Fruit fly (Drosophila melanogaster) whole organism, embryonic: ENCODE measurements around the gene Nle.

Source experiments
- Bgb ChIP-seq: fragments of 200-800 bp; sonication (Bioruptor generic); IDR thresholded peaks from 2 replicates; pipeline ENCODE4 v1.3.6; 2022; ENCODE audit warnings: missing biosample characterization, missing genetic modification characterization; ENCODE audit not compliant: partially characterized antibody
- CG10321 ChIP-seq: fragments of 200-800 bp; sonication (Bioruptor generic); IDR thresholded peaks from 2 replicates; pipeline ENCODE4 v1.3.6; 2022; ENCODE audit warnings: missing biosample characterization, missing genetic modification characterization
- CG10979 ChIP-seq: fragments of 200-800 bp; sonication (Bioruptor generic); optimal IDR thresholded peaks from 2 replicates; lab custom pipeline; 2018; ENCODE audit warnings: missing biosample characterization, mild to moderate bottlenecking, missing genetic modification characterization, moderate library complexity
- CG13775 ChIP-seq: fragments of 200-800 bp; sonication (Bioruptor generic); optimal IDR thresholded peaks from 3 replicates; lab custom pipeline; 2017; ENCODE audit warnings: missing biosample characterization, mild to moderate bottlenecking, missing genetic modification characterization
- CG14710 ChIP-seq: fragments of 200-800 bp; sonication (Bioruptor generic); optimal IDR thresholded peaks from 3 replicates; lab custom pipeline; 2019; ENCODE audit warnings: missing biosample characterization, mild to moderate bottlenecking, missing genetic modification characterization, moderate library complexity
- CG15514 ChIP-seq: fragments of 200-800 bp; sonication (Bioruptor generic); optimal IDR thresholded peaks from 3 replicates; lab custom pipeline; 2017; ENCODE audit warnings: missing biosample characterization, missing genetic modification characterization, mild to moderate bottlenecking, moderate library complexity, missing genetic modification reagents
- CG17186 ChIP-seq: fragments of 200-800 bp; sonication (Bioruptor generic); optimal IDR thresholded peaks from 3 replicates; lab custom pipeline; 2017; ENCODE audit warnings: missing biosample characterization, missing genetic modification reagents, missing genetic modification characterization
- CG17328 ChIP-seq: fragments of 200-800 bp; sonication (Bioruptor generic); IDR thresholded peaks from 2 replicates; pipeline ENCODE4 v1.3.6; 2022; ENCODE audit warnings: missing biosample characterization, missing genetic modification characterization
- CG1832 ChIP-seq: fragments of 200-800 bp; sonication (Bioruptor generic); optimal IDR thresholded peaks from 2 replicates; lab custom pipeline; 2017; ENCODE audit warnings: missing biosample characterization, mild to moderate bottlenecking, missing genetic modification characterization, inconsistent platforms
- CG2129 ChIP-seq: fragments of 200-800 bp; sonication (Bioruptor generic); IDR thresholded peaks from 2 replicates; pipeline ENCODE4 v1.3.6; 2022; ENCODE audit warnings: missing biosample characterization, missing genetic modification characterization; ENCODE audit not compliant: partially characterized antibody
- CG4730 ChIP-seq: fragments of 200-800 bp; sonication (Bioruptor generic); IDR thresholded peaks from 2 replicates; pipeline ENCODE4 v1.3.6; 2022; ENCODE audit warnings: missing biosample characterization, missing genetic modification characterization
- CG6683 ChIP-seq: fragments of 200-800 bp; sonication (Bioruptor generic); optimal IDR thresholded peaks from 2 replicates; lab custom pipeline; 2017; ENCODE audit warnings: missing biosample characterization, mild to moderate bottlenecking, missing genetic modification characterization, missing genetic modification reagents
- CG8388 ChIP-seq: fragments of 200-800 bp; sonication (Bioruptor generic); optimal IDR thresholded peaks from 2 replicates; lab custom pipeline; 2019; ENCODE audit warnings: missing biosample characterization, mild to moderate bottlenecking, missing genetic modification characterization, moderate library complexity
- Deaf1 ChIP-seq: fragments of 200-800 bp; optimal IDR thresholded peaks from 3 replicates; lab custom pipeline; 2019; ENCODE audit warnings: missing biosample characterization, mild to moderate bottlenecking, missing genetic modification characterization, moderate library complexity
- Doc2 ChIP-seq: fragments of 200-800 bp; sonication (Bioruptor generic); IDR thresholded peaks from 2 replicates; pipeline ENCODE4 v1.3.6; 2022; ENCODE audit warnings: missing biosample characterization, missing genetic modification characterization
- Dp ChIP-seq: fragments of 200-800 bp; sonication (Bioruptor generic); optimal IDR thresholded peaks from 2 replicates; lab custom pipeline; 2018; ENCODE audit warnings: missing biosample characterization, mild to moderate bottlenecking, missing genetic modification characterization, moderate library complexity
- Ets65A ChIP-seq: fragments of 200-800 bp; sonication (Bioruptor generic); peaks from one replicate; lab custom pipeline; 2016; ENCODE audit warnings: missing biosample characterization, missing genetic modification characterization
- Ets97D ChIP-seq: fragments of 200-800 bp; sonication (Bioruptor generic); optimal IDR thresholded peaks from 3 replicates; lab custom pipeline; 2016; ENCODE audit warnings: missing biosample characterization, missing genetic modification characterization
- GATAe ChIP-seq: fragments of 200-800 bp; sonication (Bioruptor generic); conservative IDR thresholded peaks from 2 replicates; pipeline ENCODE4 v1.3.6; 2022; ENCODE audit warnings: missing biosample characterization, missing genetic modification characterization
- Lhr ChIP-seq: fragments of 200-800 bp; sonication (Bioruptor generic); optimal IDR thresholded peaks from 3 replicates; lab custom pipeline; 2017; ENCODE audit warnings: mild to moderate bottlenecking, missing biosample characterization, missing genetic modification reagents, missing genetic modification characterization
- Nf-YB ChIP-seq: fragments of 200-800 bp; sonication (Bioruptor generic); optimal IDR thresholded peaks from 3 replicates; lab custom pipeline; 2019; ENCODE audit warnings: missing biosample characterization, mild to moderate bottlenecking, missing genetic modification characterization, moderate library complexity
- Nf-YC ChIP-seq: fragments of 200-800 bp; optimal IDR thresholded peaks from 3 replicates; lab custom pipeline; 2019; ENCODE audit warnings: missing biosample characterization, mild to moderate bottlenecking, missing genetic modification characterization, moderate library complexity
- YL-1 ChIP-seq: fragments of 200-800 bp; sonication (Bioruptor generic); optimal IDR thresholded peaks from 3 replicates; lab custom pipeline; 2017; ENCODE audit warnings: missing biosample characterization, mild to moderate bottlenecking, missing genetic modification characterization
- ato ChIP-seq: fragments of 200-800 bp; sonication (Bioruptor generic); IDR thresholded peaks from 2 replicates; pipeline ENCODE4 v1.3.6; 2022; ENCODE audit warnings: missing biosample characterization, missing genetic modification characterization; ENCODE audit not compliant: partially characterized antibody
- cg ChIP-seq: fragments of 200-800 bp; sonication (Bioruptor generic); optimal IDR thresholded peaks from 3 replicates; lab custom pipeline; 2019; ENCODE audit warnings: missing biosample characterization, mild to moderate bottlenecking, missing genetic modification characterization, moderate library complexity
- chinmo ChIP-seq: fragments of 200-800 bp; sonication (Bioruptor generic); IDR thresholded peaks from 4 replicates; pipeline ENCODE4 v1.3.6; 2022; ENCODE audit warnings: missing biosample characterization, missing genetic modification characterization; ENCODE audit not compliant: partially characterized antibody
- croc ChIP-seq: fragments of 200-800 bp; sonication (Bioruptor generic); conservative IDR thresholded peaks from 3 replicates; pipeline ENCODE4 v1.3.6; 2022; ENCODE audit warnings: missing biosample characterization, missing genetic modification characterization
- emc ChIP-seq: fragments of 200-800 bp; sonication (Bioruptor generic); optimal IDR thresholded peaks from 2 replicates; lab custom pipeline; 2016; ENCODE audit warnings: missing biosample characterization, missing genetic modification characterization
- eyg ChIP-seq: fragments of 200-800 bp; sonication (Bioruptor generic); optimal IDR thresholded peaks from 3 replicates; lab custom pipeline; 2016; ENCODE audit warnings: missing biosample characterization, missing genetic modification characterization
- fu2 ChIP-seq: fragments of 200-800 bp; sonication (Bioruptor generic); optimal IDR thresholded peaks from 2 replicates; lab custom pipeline; 2016; ENCODE audit warnings: missing biosample characterization, missing genetic modification characterization
- hb ChIP-seq: fragments of 200-800 bp; sonication (Bioruptor generic); IDR thresholded peaks from 3 replicates; pipeline ENCODE4 v1.3.6; 2022; ENCODE audit warnings: missing biosample characterization, missing genetic modification characterization; ENCODE audit not compliant: partially characterized antibody
- insv ChIP-seq, 2 experiments: fragments of 200-800 bp; sonication (Bioruptor generic); optimal IDR thresholded peaks; 3 replicates each; lab custom pipeline; 2016 to 2018; ENCODE audit warnings: missing biosample characterization in 2 of 2, missing genetic modification characterization in 2 of 2
- jigr1 ChIP-seq: fragments of 200-800 bp; sonication (Bioruptor generic); IDR thresholded peaks from 3 replicates; pipeline ENCODE4 v1.3.6; 2022; ENCODE audit warnings: missing biosample characterization, missing genetic modification characterization
- lmd ChIP-seq: fragments of 200-800 bp; sonication (Bioruptor generic); IDR thresholded peaks from 2 replicates; pipeline ENCODE4 v1.3.6; 2022; ENCODE audit warnings: missing biosample characterization, missing genetic modification characterization
- peb ChIP-seq: fragments of 200-800 bp; sonication (Bioruptor generic); IDR thresholded peaks from 2 replicates; pipeline ENCODE4 v1.3.6; 2022; ENCODE audit warnings: missing biosample characterization, missing genetic modification characterization
- pzg ChIP-seq: fragments of 200-800 bp; sonication (Bioruptor generic); optimal IDR thresholded peaks from 3 replicates; lab custom pipeline; 2018; ENCODE audit warnings: missing biosample characterization, mild to moderate bottlenecking, missing genetic modification characterization, moderate library complexity
- row ChIP-seq: fragments of 200-800 bp; sonication (Bioruptor generic); IDR thresholded peaks from 3 replicates; pipeline ENCODE4 v1.3.6; 2022; ENCODE audit warnings: missing biosample characterization, missing genetic modification characterization
- sna ChIP-seq: fragments of 200-800 bp; sonication (Bioruptor generic); IDR thresholded peaks from 2 replicates; pipeline ENCODE4 v1.3.6; 2022; ENCODE audit warnings: missing biosample characterization, missing genetic modification characterization; ENCODE audit not compliant: partially characterized antibody
- sob ChIP-seq: fragments of 200-800 bp; sonication (Bioruptor generic); IDR thresholded peaks from 2 replicates; pipeline ENCODE4 v1.3.6; 2022; ENCODE audit warnings: missing biosample characterization, missing genetic modification characterization
- stwl ChIP-seq: fragments of 200-800 bp; sonication (Bioruptor generic); optimal IDR thresholded peaks from 3 replicates; lab custom pipeline; 2018; ENCODE audit warnings: missing biosample characterization, mild to moderate bottlenecking, missing genetic modification characterization, moderate library complexity
- tna ChIP-seq: fragments of 200-800 bp; sonication (Bioruptor generic); IDR thresholded peaks from 2 replicates; pipeline ENCODE4 v1.3.6; 2022; ENCODE audit warnings: missing biosample characterization, missing genetic modification characterization; ENCODE audit not compliant: partially characterized antibody
- unc-4 ChIP-seq: fragments of 200-800 bp; sonication (Bioruptor generic); IDR thresholded peaks from 2 replicates; pipeline ENCODE4 v1.3.6; 2022; ENCODE audit warnings: missing biosample characterization, missing genetic modification characterization; ENCODE audit not compliant: partially characterized antibody
- unpg ChIP-seq: fragments of 200-800 bp; sonication (Bioruptor generic); optimal IDR thresholded peaks from 3 replicates; lab custom pipeline; 2018; ENCODE audit warnings: missing biosample characterization, mild to moderate bottlenecking, missing genetic modification characterization, moderate library complexity
- vnd ChIP-seq: fragments of 200-800 bp; sonication (Bioruptor generic); IDR thresholded peaks from 3 replicates; pipeline ENCODE4 v1.3.6; 2022; ENCODE audit warnings: missing biosample characterization, missing genetic modification characterization; ENCODE audit not compliant: partially characterized antibody
- wek ChIP-seq: fragments of 200-800 bp; sonication (Bioruptor generic); optimal IDR thresholded peaks from 3 replicates; lab custom pipeline; 2018; ENCODE audit warnings: missing biosample characterization, mild to moderate bottlenecking, missing genetic modification characterization, moderate library complexity

Gene Nle

dm6 chr2L:547978-548377 is 19.9 kb downstream of the Nle start:
- TF ChIP-seq CG10321 (GFP tag; lab: Robert Waterston, UW) (no peak), cg (peak; percentile 36), croc (GFP tag; lab: Robert Waterston, UW) (no peak), CG1832 (GFP tag; lab: Kevin White, UChicago) (peak; percentile 18), Nf-YB (GFP tag; lab: Kevin White, UChicago) (peak; percentile 93), Deaf1 (tag; lab: Kevin White, UChicago) (peak; percentile 33), chinmo (GFP tag; lab: Robert Waterston, UW) (0 out of 4 replicates have a peak, but pooled peaks have one; percentile 13), Nf-YC (tag; lab: Kevin White, UChicago) (peak; percentile 96), Ets65A (GFP tag; lab: Kevin White, UChicago) (peak; percentile 61), jigr1 (no peak)
- TF ChIP-seq, all 482 proteins: peak for 7

dm6 chr2L:544444-545179 is 23.3 kb downstream of the Nle start, which contains the start of the genes Spp and nAChRbeta3:
TSS of gene Spp (minus strand) at chr2L:544653.
TSS of gene nAChRbeta3 (plus strand) at chr2L:545129.
- TF ChIP-seq pzg (GFP tag; lab: Kevin White, UChicago) (peak; percentile 75), emc (GFP tag; lab: Kevin White, UChicago) (no peak), tna (peak; percentile 67), CG14710 (tag; lab: Kevin White, UChicago) (peak; percentile 72), Doc2 (GFP tag; lab: Robert Waterston, UW) (no peak), Ets97D (peak; percentile 42), CG13775 (GFP tag; lab: Kevin White, UChicago) (no peak), sob (GFP tag; lab: Robert Waterston, UW) (0 out of 2 replicates have a peak, but pooled peaks have one; percentile 12), CG17328 (GFP tag; lab: Robert Waterston, UW) (peak; percentile 17; the same call in 1 of the 2 replicates), Bgb (GFP tag; lab: Robert Waterston, UW) (peak; percentile 59), GATAe (GFP tag; lab: Robert Waterston, UW) (no peak), wek (GFP tag; lab: Kevin White, UChicago) (no peak), Lhr (GFP tag; lab: Kevin White, UChicago) (no peak), lmd (GFP tag; lab: Robert Waterston, UW) (no peak), stwl (tag; lab: Kevin White, UChicago) (peak; percentile 29), ato (peak; percentile 49; the same call in 1 of the 2 replicates), eyg (GFP tag; lab: Kevin White, UChicago) (no peak), unpg (GFP tag; lab: Kevin White, UChicago) (no peak), vnd (GFP tag; lab: Robert Waterston, UW) (no peak), chinmo (GFP tag; lab: Robert Waterston, UW) (peak; percentile 59; the same call in 1 of the 4 replicates), peb (no peak), YL-1 (GFP tag; lab: Kevin White, UChicago) (peak; percentile 62), row (GFP tag; lab: Robert Waterston, UW) (peak; percentile 13; the same call in 1 of the 3 replicates), CG10979 (tag; lab: Kevin White, UChicago) (no peak), CG15514 (GFP tag; lab: Kevin White, UChicago) (peak; percentile 65), hb (GFP tag; lab: Robert Waterston, UW) (0 out of 3 replicates have a peak, but pooled peaks have one; percentile 13), sna (GFP tag; lab: Robert Waterston, UW) (peak; percentile 58), CG17186 (GFP tag; lab: Kevin White, UChicago) (peak; percentile 83), Dp (GFP tag; lab: Kevin White, UChicago) (peak; percentile 63), CG4730 (no peak), insv (GFP tag; optimal IDR thresholded peaks at IDR 0.05; lab: Kevin White, UChicago) (no peak), CG6683 (GFP tag; lab: Kevin White, UChicago) (no peak), CG8388 (no peak), cg (no peak), fu2 (GFP tag; lab: Kevin White, UChicago) (peak; percentile 4), unc-4 (peak; percentile 61), CG2129 (GFP tag; lab: Robert Waterston, UW) (0 out of 2 replicates have a peak, but pooled peaks have one; percentile 14)
